Fruit fly (Drosophila melanogaster) whole organism, embryonic: ENCODE results near the gene CG17187.

Experiments
- BtbVII ChIP-seq: fragments of 200-800 bp; sonication (Bioruptor generic); optimal IDR thresholded peaks from 3 replicates; lab custom pipeline; 2017; ENCODE audit warnings: missing biosample characterization, mild to moderate bottlenecking, missing genetic modification characterization
- CG11398 ChIP-seq: fragments of 200-800 bp; sonication (Bioruptor generic); optimal IDR thresholded peaks from 2 replicates; lab custom pipeline; 2016; ENCODE audit warnings: missing biosample characterization, missing genetic modification characterization
- CG12104 ChIP-seq: fragments of 200-800 bp; sonication (Bioruptor generic); optimal IDR thresholded peaks from 3 replicates; lab custom pipeline; 2016; ENCODE audit warnings: missing biosample characterization, missing genetic modification characterization
- CG12659 ChIP-seq: fragments of 200-800 bp; sonication (Bioruptor generic); optimal IDR thresholded peaks from 3 replicates; lab custom pipeline; 2017; ENCODE audit warnings: mild to moderate bottlenecking, missing biosample characterization, missing genetic modification reagents, missing genetic modification characterization
- CG12769 ChIP-seq: fragments of 200-800 bp; sonication (Bioruptor generic); optimal IDR thresholded peaks from 2 replicates; lab custom pipeline; 2019; ENCODE audit warnings: missing biosample characterization, mild to moderate bottlenecking, missing genetic modification characterization, moderate library complexity
- CG13296 ChIP-seq: fragments of 200-800 bp; sonication (Bioruptor generic); optimal IDR thresholded peaks from 3 replicates; lab custom pipeline; 2018; ENCODE audit warnings: missing biosample characterization, mild to moderate bottlenecking, missing genetic modification characterization
- CG13894 ChIP-seq: fragments of 200-800 bp; sonication (Bioruptor generic); optimal IDR thresholded peaks from 3 replicates; lab custom pipeline; 2018; ENCODE audit warnings: missing biosample characterization, mild to moderate bottlenecking, missing genetic modification characterization, moderate library complexity
- CG1603 ChIP-seq: fragments of 200-800 bp; sonication (Bioruptor generic); optimal IDR thresholded peaks from 2 replicates; lab custom pipeline; 2019; ENCODE audit warnings: missing biosample characterization, mild to moderate bottlenecking, missing genetic modification characterization, moderate library complexity
- CG18262 ChIP-seq: fragments of 200-800 bp; optimal IDR thresholded peaks from 3 replicates; lab custom pipeline; 2019; ENCODE audit warnings: missing biosample characterization, mild to moderate bottlenecking, missing genetic modification characterization, moderate library complexity
- CG1832 ChIP-seq: fragments of 200-800 bp; sonication (Bioruptor generic); optimal IDR thresholded peaks from 2 replicates; lab custom pipeline; 2017; ENCODE audit warnings: missing biosample characterization, mild to moderate bottlenecking, missing genetic modification characterization, inconsistent platforms
- CG18599 ChIP-seq: fragments of 200-800 bp; sonication (Bioruptor generic); optimal IDR thresholded peaks from 3 replicates; lab custom pipeline; 2017; ENCODE audit warnings: missing biosample characterization, missing genetic modification characterization, mild to moderate bottlenecking, moderate library complexity, missing genetic modification reagents
- CG2889 ChIP-seq: fragments of 200-800 bp; sonication (Bioruptor generic); IDR thresholded peaks from 3 replicates; pipeline ENCODE4 v1.3.6; 2022; ENCODE audit warnings: missing biosample characterization, missing genetic modification characterization
- CG3065 ChIP-seq: fragments of 200-800 bp; sonication (Bioruptor generic); optimal IDR thresholded peaks from 2 replicates; lab custom pipeline; 2016; ENCODE audit warnings: missing biosample characterization, missing genetic modification characterization
- CG31224 ChIP-seq: fragments of 200-800 bp; sonication (Bioruptor generic); IDR thresholded peaks from 2 replicates; pipeline ENCODE4 v1.3.6; 2022; ENCODE audit warnings: missing biosample characterization, missing genetic modification characterization
- CG3838 ChIP-seq: fragments of 200-800 bp; sonication (Bioruptor generic); optimal IDR thresholded peaks from 3 replicates; lab custom pipeline; 2016; ENCODE audit warnings: missing biosample characterization, missing genetic modification characterization
- CG4707 ChIP-seq: fragments of 200-800 bp; sonication (Bioruptor generic); optimal IDR thresholded peaks from 2 replicates; lab custom pipeline; 2018; ENCODE audit warnings: missing biosample characterization, mild to moderate bottlenecking, missing genetic modification characterization, moderate library complexity
- CG5953 ChIP-seq: fragments of 200-800 bp; sonication (Bioruptor generic); IDR thresholded peaks from 2 replicates; pipeline ENCODE4 v1.3.6; 2022; ENCODE audit warnings: missing biosample characterization, missing genetic modification characterization
- CG7786 ChIP-seq: fragments of 200-800 bp; sonication (Bioruptor generic); optimal IDR thresholded peaks from 2 replicates; lab custom pipeline; 2016; ENCODE audit warnings: missing biosample characterization, missing genetic modification characterization
- CG8281 ChIP-seq: fragments of 200-800 bp; sonication (Bioruptor generic); optimal IDR thresholded peaks from 2 replicates; lab custom pipeline; 2018; ENCODE audit warnings: missing biosample characterization, mild to moderate bottlenecking, missing genetic modification characterization, moderate library complexity
- CG8359 ChIP-seq: fragments of 200-800 bp; sonication (Bioruptor generic); optimal IDR thresholded peaks from 2 replicates; lab custom pipeline; 2017; ENCODE audit warnings: missing biosample characterization, mild to moderate bottlenecking, missing genetic modification characterization, borderline replicate concordance
- Dek ChIP-seq: fragments of 200-800 bp; sonication (Bioruptor generic); optimal IDR thresholded peaks from 3 replicates; lab custom pipeline; 2019; ENCODE audit warnings: missing biosample characterization, mild to moderate bottlenecking, missing genetic modification characterization, moderate library complexity
- Dfd ChIP-seq, 2 experiments: fragments of >200 bp; optimal IDR thresholded peaks; 2 replicates each; lab custom pipeline; 2017; ENCODE audit warnings: missing biosample characterization in 2 of 2, missing genetic modification characterization in 2 of 2
- Gsc ChIP-seq: fragments of 200-800 bp; sonication (Bioruptor generic); IDR thresholded peaks from 2 replicates; pipeline ENCODE4 v1.3.6; 2022; ENCODE audit warnings: missing biosample characterization, missing genetic modification characterization
- Gug ChIP-seq: fragments of 200-800 bp; sonication (Bioruptor generic); IDR thresholded peaks from 4 replicates; pipeline ENCODE4 v1.3.6; 2022; ENCODE audit warnings: missing biosample characterization, missing genetic modification characterization
- Hmx ChIP-seq: fragments of 200-800 bp; sonication (Bioruptor generic); optimal IDR thresholded peaks from 2 replicates; lab custom pipeline; 2016; ENCODE audit warnings: missing biosample characterization, missing genetic modification characterization
- Lim3 ChIP-seq: fragments of 200-800 bp; sonication (Bioruptor generic); IDR thresholded peaks from 2 replicates; pipeline ENCODE4 v1.3.6; 2022; ENCODE audit warnings: missing biosample characterization, missing genetic modification characterization
- MBD-R2 ChIP-seq: fragments of 200-800 bp; sonication (Bioruptor generic); IDR thresholded peaks from 2 replicates; pipeline ENCODE4 v1.3.6; 2022; ENCODE audit warnings: missing biosample characterization, missing genetic modification characterization
- NK7.1 ChIP-seq: fragments of 200-800 bp; sonication (Bioruptor generic); optimal IDR thresholded peaks from 3 replicates; lab custom pipeline; 2016; ENCODE audit warnings: missing biosample characterization, missing genetic modification characterization
- Poxn ChIP-seq: fragments of 200-800 bp; sonication (Bioruptor generic); IDR thresholded peaks from 2 replicates; pipeline ENCODE4 v1.3.6; 2022; ENCODE audit warnings: missing biosample characterization, missing genetic modification characterization
- Rx ChIP-seq: fragments of 200-800 bp; sonication (Bioruptor generic); IDR thresholded peaks from 2 replicates; pipeline ENCODE4 v1.3.6; 2022; ENCODE audit warnings: missing biosample characterization, missing genetic modification characterization
- Spps ChIP-seq: fragments of 200-800 bp; sonication (Bioruptor generic); optimal IDR thresholded peaks from 2 replicates; lab custom pipeline; 2018; ENCODE audit warnings: missing biosample characterization, mild to moderate bottlenecking, missing genetic modification characterization
- Xrp1 ChIP-seq: fragments of 200-800 bp; sonication (Bioruptor generic); IDR thresholded peaks from 2 replicates; pipeline ENCODE4 v1.3.6; 2022; ENCODE audit warnings: missing biosample characterization, missing genetic modification characterization
- amos ChIP-seq: fragments of 200-800 bp; sonication (Bioruptor generic); IDR thresholded peaks from 2 replicates; pipeline ENCODE4 v1.3.6; 2022; ENCODE audit warnings: missing biosample characterization, missing genetic modification characterization; ENCODE audit not compliant: partially characterized antibody
- ap ChIP-seq: fragments of 200-800 bp; sonication (Bioruptor generic); IDR thresholded peaks from 2 replicates; pipeline ENCODE4 v1.3.6; 2022; ENCODE audit warnings: missing biosample characterization, missing genetic modification characterization
- bsh ChIP-seq, 2 experiments: fragments of 200-800 bp; sonication (Bioruptor generic); optimal IDR thresholded peaks; 2 replicates each; lab custom pipeline; 2017 to 2018; ENCODE audit warnings: mild to moderate bottlenecking in 2 of 2, missing biosample characterization in 2 of 2, missing genetic modification characterization in 2 of 2, moderate library complexity in 1 of 2
- cg ChIP-seq: fragments of 200-800 bp; sonication (Bioruptor generic); optimal IDR thresholded peaks from 3 replicates; lab custom pipeline; 2019; ENCODE audit warnings: missing biosample characterization, mild to moderate bottlenecking, missing genetic modification characterization, moderate library complexity
- dimm ChIP-seq: fragments of 200-800 bp; sonication (Bioruptor generic); IDR thresholded peaks from 2 replicates; pipeline ENCODE4 v1.3.6; 2022; ENCODE audit warnings: missing biosample characterization, missing genetic modification characterization
- eve ChIP-seq, 2 experiments: fragments of >200 bp; optimal IDR thresholded peaks; 2 replicates each; lab custom pipeline; 2017; ENCODE audit warnings: missing biosample characterization in 2 of 2, missing genetic modification characterization in 2 of 2
- gcm2 ChIP-seq: fragments of 200-800 bp; sonication (Bioruptor generic); optimal IDR thresholded peaks from 2 replicates; lab custom pipeline; 2016; ENCODE audit warnings: missing biosample characterization, missing genetic modification characterization
- inv ChIP-seq: fragments of 200-800 bp; sonication (Bioruptor generic); IDR thresholded peaks from 2 replicates; pipeline ENCODE4 v1.3.6; 2022; ENCODE audit warnings: missing biosample characterization, missing genetic modification characterization; ENCODE audit not compliant: partially characterized antibody
- jing ChIP-seq: fragments of 200-800 bp; sonication (Bioruptor generic); optimal IDR thresholded peaks from 2 replicates; lab custom pipeline; 2018; ENCODE audit warnings: missing biosample characterization, mild to moderate bottlenecking, missing genetic modification characterization
- oc ChIP-seq: fragments of 200-800 bp; sonication (Bioruptor generic); optimal IDR thresholded peaks from 2 replicates; lab custom pipeline; 2018; ENCODE audit warnings: missing biosample characterization, mild to moderate bottlenecking, missing genetic modification characterization, moderate library complexity
- otp ChIP-seq: fragments of 200-800 bp; sonication (Bioruptor generic); IDR thresholded peaks from 3 replicates; pipeline ENCODE4, ENCODE4 v1.3.6; 2022; ENCODE audit warnings: missing biosample characterization, missing genetic modification characterization
- pho ChIP-seq: fragments of 200-800 bp; sonication (Bioruptor generic); optimal IDR thresholded peaks from 2 replicates; lab custom pipeline; 2016; ENCODE audit warnings: missing biosample characterization, missing genetic modification characterization
- pnt ChIP-seq: fragments of 200-800 bp; sonication (Bioruptor generic); optimal IDR thresholded peaks from 3 replicates; lab custom pipeline; 2016; ENCODE audit warnings: missing biosample characterization, missing genetic modification characterization
- pros ChIP-seq: fragments of 200-800 bp; sonication (Bioruptor generic); optimal IDR thresholded peaks from 3 replicates; lab custom pipeline; 2019; ENCODE audit warnings: missing biosample characterization, mild to moderate bottlenecking, missing genetic modification characterization, moderate library complexity
- tup ChIP-seq: fragments of 200-800 bp; sonication (Bioruptor generic); optimal IDR thresholded peaks from 2 replicates; lab custom pipeline; 2016; ENCODE audit warnings: missing biosample characterization, mild to moderate bottlenecking, missing genetic modification characterization, moderate library complexity
- unpg ChIP-seq: fragments of 200-800 bp; sonication (Bioruptor generic); optimal IDR thresholded peaks from 3 replicates; lab custom pipeline; 2018; ENCODE audit warnings: missing biosample characterization, mild to moderate bottlenecking, missing genetic modification characterization, moderate library complexity

The CG17187 gene

DNA sequence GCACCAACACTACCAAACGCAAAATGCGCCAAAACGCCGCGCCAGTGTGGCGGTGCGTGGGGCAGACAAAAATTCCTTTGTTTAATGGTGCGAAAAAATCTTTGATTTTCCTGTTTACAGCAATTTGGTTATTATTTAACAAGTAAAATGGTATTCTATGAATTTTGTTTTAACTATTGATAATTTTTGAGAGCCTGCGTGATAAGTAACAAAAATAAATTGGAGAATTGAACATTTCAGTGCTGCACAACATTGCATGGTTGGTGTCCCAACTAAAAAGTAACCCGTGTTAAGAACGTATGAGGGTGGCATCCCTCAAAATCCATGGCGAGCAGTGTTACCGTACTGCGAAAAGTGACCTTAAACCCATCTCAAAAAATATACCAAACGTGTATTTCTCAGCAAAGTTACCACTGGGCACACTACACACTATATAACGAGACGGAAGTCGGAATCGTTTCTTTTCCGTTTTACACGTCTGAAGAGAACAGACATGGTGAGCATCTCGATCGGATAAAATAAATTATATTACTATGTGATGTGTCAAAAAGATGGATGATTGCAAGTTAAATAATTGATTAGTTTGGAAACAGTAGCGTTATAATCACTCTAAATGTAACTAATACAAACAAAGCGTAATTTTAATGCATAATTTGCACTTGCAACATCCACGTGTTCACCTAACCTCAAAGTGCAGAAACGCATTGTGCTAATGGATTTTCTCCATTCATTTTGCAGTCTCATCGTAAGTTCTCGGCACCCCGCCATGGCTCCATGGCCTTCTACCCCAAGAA lies 10.0 kb downstream of the CG17187 start, which contains the start of the genes CG6693 and RpL3 (continued):
- TF ChIP-seq CG13894 (tag; lab: Kevin White, UChicago) (peak; percentile 91), CG8359 (GFP tag; lab: Kevin White, UChicago) (peak; percentile 46), jing (GFP tag; lab: Kevin White, UChicago) (no peak), CG8281 (tag; lab: Kevin White, UChicago) (peak; percentile 30), CG18599 (GFP tag; lab: Kevin White, UChicago) (peak; percentile 72), ap (GFP tag; lab: Robert Waterston, UW) (peak; percentile 43; the same call in 1 of the 2 replicates), MBD-R2 (GFP tag; lab: Robert Waterston, UW) (peak; percentile 53), oc (peak; percentile 79), CG3838 (GFP tag; lab: Kevin White, UChicago) (peak; percentile 25), CG13296 (GFP tag; lab: Kevin White, UChicago) (peak; percentile 91), BtbVII (GFP tag; lab: Kevin White, UChicago) (peak; percentile 91), NK7.1 (peak; percentile 67), CG4707 (peak; percentile 90), pros (peak; percentile 53), dimm (GFP tag; lab: Robert Waterston, UW) (no peak), Spps (tag; lab: Kevin White, UChicago) (peak; percentile 56), CG2889 (GFP tag; lab: Robert Waterston, UW) (no peak), unpg (GFP tag; lab: Kevin White, UChicago) (peak; percentile 80), CG11398 (peak; percentile 55), amos (GFP tag; lab: Robert Waterston, UW) (peak; percentile 58), CG3065 (GFP tag; lab: Kevin White, UChicago) (peak; percentile 18), Hmx (no peak), Dek (tag; lab: Kevin White, UChicago) (peak; percentile 70), Poxn (GFP tag; lab: Robert Waterston, UW) (no peak), gcm2 (GFP tag; lab: Kevin White, UChicago) (peak; percentile 66), CG18262 (tag; lab: Kevin White, UChicago) (peak; percentile 69), tup (GFP tag; lab: Kevin White, UChicago) (no peak), Gug (peak; percentile 20; the same call in 1 of the 4 replicates), CG1603 (tag; lab: Kevin White, UChicago) (peak; percentile 90), CG1832 (GFP tag; lab: Kevin White, UChicago) (no peak), Dfd (GFP tag; optimal IDR thresholded peaks at IDR 0.05; lab: Kevin White, UChicago) (no peak), bsh (GFP tag; optimal IDR thresholded peaks at IDR 0.05; lab: Kevin White, UChicago) (peak; percentile 63 to 66), otp (GFP tag; lab: Robert Waterston, UW) (peak; percentile 80; the same call in 2 of the 3 replicates), pnt (GFP tag; lab: Kevin White, UChicago) (peak; percentile 31), CG12104 (GFP tag; lab: Kevin White, UChicago) (peak; percentile 74), CG12659 (peak; percentile 90), Lim3 (GFP tag; lab: Robert Waterston, UW) (no peak), Rx (GFP tag; lab: Robert Waterston, UW) (peak; percentile 36; the same call in 1 of the 2 replicates), CG12769 (tag; lab: Kevin White, UChicago) (peak; percentile 82), eve (GFP tag; optimal IDR thresholded peaks at IDR 0.05; lab: Kevin White, UChicago) (no peak), CG31224 (GFP tag; lab: Robert Waterston, UW) (peak; percentile 55), pho (peak; percentile 47), inv (GFP tag; lab: Robert Waterston, UW) (peak; percentile 24; the same call in 1 of the 2 replicates), CG5953 (GFP tag; lab: Robert Waterston, UW) (peak; percentile 76), Xrp1 (peak; percentile 44), CG7786 (GFP tag; lab: Kevin White, UChicago) (peak; percentile 24), Gsc (GFP tag; lab: Robert Waterston, UW) (no peak), cg (GFP tag; lab: Kevin White, UChicago) (peak; percentile 79)
